Fruit fly (Drosophila melanogaster) whole organism, embryonic: ENCODE results near the gene mRpS31.

Source experiments
- Ada2b ChIP-seq: fragments of 200-800 bp; sonication (Bioruptor generic); IDR thresholded peaks from 2 replicates; pipeline ENCODE4 v1.3.6; 2022; ENCODE audit warnings: missing biosample characterization, missing genetic modification characterization
- Awh ChIP-seq: fragments of 200-800 bp; sonication (Bioruptor generic); IDR thresholded peaks from 2 replicates; pipeline ENCODE4, ENCODE4 v1.3.6; 2022; ENCODE audit warnings: missing biosample characterization, missing genetic modification characterization
- BEAF-32 ChIP-seq: fragments of 200-800 bp; sonication (Bioruptor generic); optimal IDR thresholded peaks from 3 replicates; lab custom pipeline; 2017; ENCODE audit warnings: missing biosample characterization, missing genetic modification characterization, mild to moderate bottlenecking, moderate library complexity, missing genetic modification reagents
- CG10267 ChIP-seq: fragments of 200-800 bp; sonication (Bioruptor generic); optimal IDR thresholded peaks from 2 replicates; lab custom pipeline; 2018; ENCODE audit warnings: missing biosample characterization, mild to moderate bottlenecking, missing genetic modification characterization, moderate library complexity
- CG10462 ChIP-seq: fragments of 200-800 bp; sonication (Bioruptor generic); optimal IDR thresholded peaks from 2 replicates; lab custom pipeline; 2016; ENCODE audit warnings: missing biosample characterization, missing genetic modification characterization
- CG11696 ChIP-seq: fragments of 200-800 bp; sonication (Bioruptor generic); IDR thresholded peaks from 2 replicates; pipeline ENCODE4 v1.3.6; 2022; ENCODE audit warnings: missing biosample characterization, missing genetic modification characterization
- CG12219 ChIP-seq: fragments of 200-800 bp; sonication (Bioruptor generic); optimal IDR thresholded peaks from 3 replicates; lab custom pipeline; 2018; ENCODE audit warnings: missing biosample characterization, mild to moderate bottlenecking, missing genetic modification characterization
- CG12299 ChIP-seq: fragments of 200-800 bp; sonication (Bioruptor generic); optimal IDR thresholded peaks from 2 replicates; lab custom pipeline; 2018; ENCODE audit warnings: missing biosample characterization, mild to moderate bottlenecking, missing genetic modification characterization
- CG12744 ChIP-seq: fragments of 200-800 bp; sonication (Bioruptor generic); optimal IDR thresholded peaks from 2 replicates; lab custom pipeline; 2016; ENCODE audit warnings: missing biosample characterization, missing genetic modification characterization
- CG12942 ChIP-seq: fragments of 200-800 bp; sonication (Bioruptor generic); optimal IDR thresholded peaks from 3 replicates; lab custom pipeline; 2016; ENCODE audit warnings: missing biosample characterization, missing genetic modification characterization
- CG14014 ChIP-seq: fragments of 200-800 bp; sonication (Bioruptor generic); IDR thresholded peaks from 2 replicates; pipeline ENCODE4 v1.3.6; 2022; ENCODE audit warnings: missing biosample characterization, missing genetic modification characterization
- CG14860 ChIP-seq: fragments of 200-800 bp; sonication (Bioruptor generic); IDR thresholded peaks from 3 replicates; pipeline ENCODE4 v1.3.6; 2022; ENCODE audit warnings: missing biosample characterization, missing genetic modification characterization; ENCODE audit not compliant: partially characterized antibody
- CG14965 ChIP-seq: fragments of 200-800 bp; sonication (Bioruptor generic); optimal IDR thresholded peaks from 2 replicates; lab custom pipeline; 2016; ENCODE audit warnings: missing biosample characterization, missing genetic modification characterization, borderline replicate concordance
- CG15696 ChIP-seq: fragments of 200-800 bp; sonication (Bioruptor generic); optimal IDR thresholded peaks from 2 replicates; lab custom pipeline; 2019; ENCODE audit warnings: missing biosample characterization, mild to moderate bottlenecking, missing genetic modification characterization, moderate library complexity
- CG17361 ChIP-seq: fragments of 200-800 bp; sonication (Bioruptor generic); IDR thresholded peaks from 3 replicates; pipeline ENCODE4 v1.3.6; 2022; ENCODE audit warnings: missing biosample characterization, missing genetic modification characterization
- CG17385 ChIP-seq: fragments of 200-800 bp; sonication (Bioruptor generic); optimal IDR thresholded peaks from 3 replicates; lab custom pipeline; 2018; ENCODE audit warnings: missing biosample characterization, mild to moderate bottlenecking, missing genetic modification characterization
- CG18476 ChIP-seq: fragments of 200-800 bp; sonication (Bioruptor generic); optimal IDR thresholded peaks from 2 replicates; lab custom pipeline; 2016; ENCODE audit warnings: missing biosample characterization, mild to moderate bottlenecking, missing genetic modification characterization
- CG18764 ChIP-seq: fragments of 200-800 bp; sonication (Bioruptor generic); optimal IDR thresholded peaks from 3 replicates; lab custom pipeline; 2016; ENCODE audit warnings: missing biosample characterization, missing genetic modification characterization
- CG2678 ChIP-seq: fragments of 200-800 bp; sonication (Bioruptor generic); optimal IDR thresholded peaks from 3 replicates; lab custom pipeline; 2019; ENCODE audit warnings: missing biosample characterization, mild to moderate bottlenecking, missing genetic modification characterization, moderate library complexity
- CG3065 ChIP-seq: fragments of 200-800 bp; sonication (Bioruptor generic); optimal IDR thresholded peaks from 2 replicates; lab custom pipeline; 2016; ENCODE audit warnings: missing biosample characterization, missing genetic modification characterization
- CG3163 ChIP-seq: fragments of 200-800 bp; sonication (Bioruptor generic); optimal IDR thresholded peaks from 3 replicates; lab custom pipeline; 2016; ENCODE audit warnings: missing biosample characterization, missing genetic modification characterization
- CG5245 ChIP-seq: fragments of 200-800 bp; sonication (Bioruptor generic); optimal IDR thresholded peaks from 3 replicates; lab custom pipeline; 2016; ENCODE audit warnings: missing biosample characterization, missing genetic modification characterization
- CG6254 ChIP-seq: fragments of 200-800 bp; sonication (Bioruptor generic); optimal IDR thresholded peaks from 3 replicates; lab custom pipeline; 2017; ENCODE audit warnings: mild to moderate bottlenecking, missing biosample characterization, missing genetic modification reagents, missing genetic modification characterization
- CG6791 ChIP-seq: fragments of 200-800 bp; sonication (Bioruptor generic); IDR thresholded peaks from 3 replicates; pipeline ENCODE4 v1.3.6; 2022; ENCODE audit warnings: missing biosample characterization, missing genetic modification characterization; ENCODE audit not compliant: partially characterized antibody
- CG7357 ChIP-seq: fragments of 200-800 bp; sonication (Bioruptor generic); IDR thresholded peaks from 3 replicates; pipeline ENCODE4 v1.3.6; 2022; ENCODE audit warnings: missing biosample characterization, missing genetic modification characterization
- CG9437 ChIP-seq: fragments of 200-800 bp; sonication (Bioruptor generic); optimal IDR thresholded peaks from 2 replicates; lab custom pipeline; 2018; ENCODE audit warnings: missing biosample characterization, mild to moderate bottlenecking, missing genetic modification characterization
- CG9609 ChIP-seq: fragments of 200-800 bp; sonication (Bioruptor generic); optimal IDR thresholded peaks from 3 replicates; lab custom pipeline; 2016; ENCODE audit warnings: missing biosample characterization, missing genetic modification characterization
- CG9932 ChIP-seq: fragments of 200-800 bp; sonication (Bioruptor generic); IDR thresholded peaks from 2 replicates; pipeline ENCODE4 v1.3.6; 2022; ENCODE audit warnings: missing biosample characterization, missing genetic modification characterization
- Dek ChIP-seq: fragments of 200-800 bp; sonication (Bioruptor generic); optimal IDR thresholded peaks from 3 replicates; lab custom pipeline; 2019; ENCODE audit warnings: missing biosample characterization, mild to moderate bottlenecking, missing genetic modification characterization, moderate library complexity
- Dref ChIP-seq: fragments of 200-800 bp; sonication (Bioruptor generic); IDR thresholded peaks from 2 replicates; pipeline ENCODE4 v1.3.6; 2022; ENCODE audit warnings: missing biosample characterization, missing genetic modification characterization
- Ets65A ChIP-seq: fragments of 200-800 bp; sonication (Bioruptor generic); peaks from one replicate; lab custom pipeline; 2016; ENCODE audit warnings: missing biosample characterization, missing genetic modification characterization
- H15 ChIP-seq: fragments of 200-800 bp; sonication (Bioruptor generic); IDR thresholded peaks from 3 replicates; pipeline ENCODE4 v1.3.6; 2022; ENCODE audit warnings: missing biosample characterization, missing genetic modification characterization
- Hmx ChIP-seq: fragments of 200-800 bp; sonication (Bioruptor generic); optimal IDR thresholded peaks from 2 replicates; lab custom pipeline; 2016; ENCODE audit warnings: missing biosample characterization, missing genetic modification characterization
- Hr3 ChIP-seq: fragments of 200-800 bp; sonication (Bioruptor generic); optimal IDR thresholded peaks from 3 replicates; lab custom pipeline; 2016; ENCODE audit warnings: missing biosample characterization, missing genetic modification characterization
- Jarid2 ChIP-seq: fragments of 200-800 bp; sonication (Bioruptor generic); optimal IDR thresholded peaks from 3 replicates; lab custom pipeline; 2017; ENCODE audit warnings: mild to moderate bottlenecking, missing biosample characterization, missing genetic modification reagents, missing genetic modification characterization
- Kr ChIP-seq: fragments of 200-800 bp; sonication (Bioruptor generic); optimal IDR thresholded peaks from 2 replicates; lab custom pipeline; 2017; ENCODE audit warnings: missing biosample characterization, mild to moderate bottlenecking, missing genetic modification characterization
- Neu2 ChIP-seq: fragments of 200-800 bp; sonication (Bioruptor generic); optimal IDR thresholded peaks from 3 replicates; lab custom pipeline; 2016; ENCODE audit warnings: missing biosample characterization, missing genetic modification characterization, borderline replicate concordance
- Sry-δ ChIP-seq: fragments of 200-800 bp; sonication (Bioruptor generic); optimal IDR thresholded peaks from 2 replicates; lab custom pipeline; 2016; ENCODE audit warnings: missing biosample characterization, missing genetic modification characterization
- chinmo ChIP-seq: fragments of 200-800 bp; sonication (Bioruptor generic); IDR thresholded peaks from 4 replicates; pipeline ENCODE4 v1.3.6; 2022; ENCODE audit warnings: missing biosample characterization, missing genetic modification characterization; ENCODE audit not compliant: partially characterized antibody
- emc ChIP-seq: fragments of 200-800 bp; sonication (Bioruptor generic); optimal IDR thresholded peaks from 2 replicates; lab custom pipeline; 2016; ENCODE audit warnings: missing biosample characterization, missing genetic modification characterization
- grn ChIP-seq: fragments of 200-800 bp; sonication (Bioruptor generic); optimal IDR thresholded peaks from 3 replicates; lab custom pipeline; 2017; ENCODE audit warnings: missing biosample characterization, missing genetic modification characterization
- gsb-n ChIP-seq: fragments of 200-800 bp; sonication (Bioruptor generic); optimal IDR thresholded peaks from 3 replicates; lab custom pipeline; 2018; ENCODE audit warnings: missing biosample characterization, mild to moderate bottlenecking, missing genetic modification characterization
- insv ChIP-seq, 2 experiments: fragments of 200-800 bp; sonication (Bioruptor generic); optimal IDR thresholded peaks; 3 replicates each; lab custom pipeline; 2016 to 2018; ENCODE audit warnings: missing biosample characterization in 2 of 2, missing genetic modification characterization in 2 of 2
- kah ChIP-seq: fragments of 200-800 bp; sonication (Bioruptor generic); optimal IDR thresholded peaks from 2 replicates; lab custom pipeline; 2018; ENCODE audit warnings: missing biosample characterization, mild to moderate bottlenecking, missing genetic modification characterization
- maf-S ChIP-seq: fragments of 200-800 bp; sonication (Bioruptor generic); optimal IDR thresholded peaks from 2 replicates; lab custom pipeline; 2016; ENCODE audit warnings: missing biosample characterization, missing genetic modification characterization
- pum ChIP-seq: fragments of 200-800 bp; sonication (Bioruptor generic); optimal IDR thresholded peaks from 2 replicates; lab custom pipeline; 2016; ENCODE audit warnings: missing biosample characterization, missing genetic modification characterization
- ranshi ChIP-seq: fragments of 200-800 bp; sonication (Bioruptor generic); IDR thresholded peaks from 2 replicates; pipeline ENCODE4 v1.3.6; 2022; ENCODE audit warnings: missing biosample characterization, missing genetic modification characterization
- run ChIP-seq: fragments of 200-800 bp; sonication (Bioruptor generic); optimal IDR thresholded peaks from 3 replicates; lab custom pipeline; 2018; ENCODE audit warnings: missing biosample characterization, mild to moderate bottlenecking, missing genetic modification characterization
- slp2 ChIP-seq: fragments of 200-800 bp; sonication (Bioruptor generic); optimal IDR thresholded peaks from 2 replicates; lab custom pipeline; 2016; ENCODE audit warnings: missing biosample characterization, missing genetic modification characterization
- vfl ChIP-seq: fragments of 200-800 bp; sonication (Bioruptor generic); optimal IDR thresholded peaks from 2 replicates; lab custom pipeline; 2016; ENCODE audit warnings: missing biosample characterization, missing genetic modification characterization
- wor ChIP-seq: fragments of 200-800 bp; sonication (Bioruptor generic); IDR thresholded peaks from 2 replicates; pipeline ENCODE4 v1.3.6; 2022; ENCODE audit warnings: missing biosample characterization, missing genetic modification characterization
- yki ChIP-seq: fragments of >200 bp; optimal IDR thresholded peaks from 3 replicates; lab custom pipeline; 2018

The mRpS31 gene

dm6 chr3L:16048086-16048485, 43.1 kb downstream of the mRpS31 start (continued):
- no peak for TF ChIP-seq Dref (GFP tag; lab: Robert Waterston, UW)
- no peak for TF ChIP-seq Hmx (GFP tag; lab: Kevin White, UChicago)
- peak; percentile 28 for TF ChIP-seq CG12299
- TF ChIP-seq CG12219 (GFP tag; lab: Kevin White, UChicago) = peak; percentile 43
- TF ChIP-seq CG5245 = no peak
- no peak for TF ChIP-seq Ets65A (GFP tag; lab: Kevin White, UChicago)
- no peak for TF ChIP-seq grn
- no peak for TF ChIP-seq Jarid2
- no peak for TF ChIP-seq CG14965 (GFP tag; lab: Kevin White, UChicago)
- TF ChIP-seq slp2 (GFP tag; lab: Kevin White, UChicago) = no peak
- TF ChIP-seq CG11696 (GFP tag; lab: Robert Waterston, UW) = peak; percentile 74
- peak; percentile 59 for TF ChIP-seq CG2678
- no peak for TF ChIP-seq BEAF-32 (GFP tag; lab: Kevin White, UChicago)
- no peak for TF ChIP-seq vfl (GFP tag; lab: Kevin White, UChicago)
- TF ChIP-seq Sry-δ (GFP tag; lab: Kevin White, UChicago) = no peak
- peak; percentile 48 for TF ChIP-seq Dek (tag; lab: Kevin White, UChicago)
- TF ChIP-seq CG10462 (GFP tag; lab: Kevin White, UChicago) = no peak
- TF ChIP-seq emc = no peak
- TF ChIP-seq CG18764 = no peak
- peak; percentile 47 for TF ChIP-seq Ada2b (GFP tag; lab: Robert Waterston, UW)
- TF ChIP-seq Kr (GFP tag; lab: Kevin White, UChicago) = no peak
- TF ChIP-seq wor (GFP tag; lab: Robert Waterston, UW) = no peak
- peak; percentile 8 for TF ChIP-seq maf-S (GFP tag; lab: Kevin White, UChicago)
- peak; percentile 25 for TF ChIP-seq Hr3 (GFP tag; lab: Kevin White, UChicago)
- no peak for TF ChIP-seq CG6254
- peak; percentile 34; the same call in 1 of the 3 replicates for TF ChIP-seq CG7357
- TF ChIP-seq kah (GFP tag; lab: Kevin White, UChicago) = no peak
- TF ChIP-seq CG12942 (GFP tag; lab: Kevin White, UChicago) = no peak
- TF ChIP-seq chinmo (GFP tag; lab: Robert Waterston, UW) = no peak
- TF ChIP-seq CG9932 = peak; percentile 74
- peak; percentile 42 for TF ChIP-seq CG12744 (GFP tag; lab: Kevin White, UChicago)
- TF ChIP-seq Awh (GFP tag; lab: Robert Waterston, UW) = 0 out of 2 replicates have a peak, but pooled peaks have one; percentile 28
- TF ChIP-seq CG6791 (GFP tag; lab: Robert Waterston, UW) = no peak
- TF ChIP-seq CG15696 (tag; lab: Kevin White, UChicago) = no peak
- peak; percentile 60; the same call in 1 of the 2 replicates for TF ChIP-seq ranshi (GFP tag; lab: Robert Waterston, UW)
- no peak for TF ChIP-seq CG10267
- no peak for TF ChIP-seq H15 (GFP tag; lab: Robert Waterston, UW)
- peak; percentile 19 for TF ChIP-seq CG18476 (GFP tag; lab: Kevin White, UChicago)
- no peak for TF ChIP-seq CG17361
- no peak for TF ChIP-seq CG3163 (GFP tag; lab: Kevin White, UChicago)
- no peak for TF ChIP-seq pum (GFP tag; lab: Kevin White, UChicago)
- no peak for TF ChIP-seq Neu2 (GFP tag; lab: Kevin White, UChicago)
- TF ChIP-seq gsb-n (tag; lab: Kevin White, UChicago) = no peak
- no peak for TF ChIP-seq insv (GFP tag; optimal IDR thresholded peaks at IDR 0.05; lab: Kevin White, UChicago)
- no peak for TF ChIP-seq CG3065
- TF ChIP-seq CG9437 (GFP tag; lab: Kevin White, UChicago) = no peak
- TF ChIP-seq CG14860 (GFP tag; lab: Robert Waterston, UW) = no peak
- peak; percentile 71 for TF ChIP-seq CG14014
- TF ChIP-seq CG9609 = peak; percentile 30
- peak; percentile 20 for TF ChIP-seq CG17385 (GFP tag; lab: Kevin White, UChicago)
- TF ChIP-seq yki = no peak
- no peak for TF ChIP-seq run (tag; lab: Kevin White, UChicago)
